Worm (Caenorhabditis elegans) whole organism, late embryonic: ENCODE data around the gene dod-17.
A peak's percentile ranks its signal among the peaks of the same experiment; 100 is the strongest.

Experiments
- C08G9.2 ChIP-seq: sonication (generic microtip); optimal IDR thresholded peaks from 2 replicates; lab custom pipeline; 2016; ENCODE audit warnings: mild to moderate bottlenecking, missing genetic modification characterization, moderate library complexity, missing compliant biosample characterization
- F13H6.1 ChIP-seq: sonication (generic microtip); optimal IDR thresholded peaks from 2 replicates; lab custom pipeline; 2016; ENCODE audit warnings: missing genetic modification characterization, missing compliant biosample characterization
- K09A11.1 ChIP-seq: sonication (generic microtip); optimal IDR thresholded peaks from 2 replicates; lab custom pipeline; 2017; ENCODE audit warnings: antibody characterized with exemption, mild to moderate bottlenecking, missing genetic modification characterization, missing compliant biosample characterization; ENCODE audit not compliant: insufficient read depth
- T23F11.4 ChIP-seq: fragments of 200-800 bp; sonication (Bioruptor generic); optimal IDR thresholded peaks from 2 replicates; lab custom pipeline; 2018; ENCODE audit warnings: mild to moderate bottlenecking, missing genetic modification characterization, missing compliant biosample characterization
- ama-1 ChIP-seq: fragments of 150-350 bp; optimal IDR thresholded peaks from 2 replicates; lab custom pipeline; 2014
- ceh-14 ChIP-seq: sonication (generic microtip); optimal IDR thresholded peaks from 2 replicates; lab custom pipeline; 2016; ENCODE audit warnings: missing genotype, missing genetic modification characterization, missing compliant biosample characterization
- ceh-18 ChIP-seq: sonication (generic microtip); optimal IDR thresholded peaks from 2 replicates; lab custom pipeline; 2016; ENCODE audit warnings: missing genetic modification characterization, missing compliant biosample characterization
- ceh-19 ChIP-seq: fragments of 200-800 bp; sonication (Bioruptor generic); optimal IDR thresholded peaks from 2 replicates; lab custom pipeline; 2018; ENCODE audit warnings: mild to moderate bottlenecking, missing genetic modification characterization, missing compliant biosample characterization
- ceh-22 ChIP-seq: sonication (generic microtip); optimal IDR thresholded peaks from 2 replicates; lab custom pipeline; 2017; ENCODE audit warnings: missing biosample characterization, missing genetic modification characterization
- ceh-30 ChIP-seq: fragments of 150-350 bp; optimal IDR thresholded peaks from 2 replicates; lab custom pipeline; 2014; ENCODE audit warnings: missing biosample characterization, missing genetic modification characterization
- ceh-31 ChIP-seq: sonication (generic microtip); optimal IDR thresholded peaks from 2 replicates; lab custom pipeline; 2016; ENCODE audit warnings: missing genetic modification characterization, missing compliant biosample characterization
- ceh-34 ChIP-seq: sonication (generic microtip); optimal IDR thresholded peaks from 2 replicates; lab custom pipeline; 2016; ENCODE audit warnings: mild to moderate bottlenecking, missing genetic modification characterization, missing compliant biosample characterization
- ceh-6 ChIP-seq: fragments of 200-800 bp; sonication (Bioruptor generic); optimal IDR thresholded peaks from 2 replicates; lab custom pipeline; 2018; ENCODE audit warnings: mild to moderate bottlenecking, missing genetic modification characterization, missing compliant biosample characterization
- che-1 ChIP-seq: sonication (generic microtip); optimal IDR thresholded peaks from 2 replicates; lab custom pipeline; 2016; ENCODE audit warnings: mild to moderate bottlenecking, missing genetic modification characterization, missing compliant biosample characterization
- dmd-4 ChIP-seq: sonication (generic microtip); optimal IDR thresholded peaks from 2 replicates; lab custom pipeline; 2016; ENCODE audit warnings: borderline replicate concordance, missing genetic modification characterization, missing compliant biosample characterization
- elt-4 ChIP-seq: sonication (generic microtip); optimal IDR thresholded peaks from 2 replicates; lab custom pipeline; 2016; ENCODE audit warnings: missing genetic modification characterization, missing compliant biosample characterization
- fax-1 ChIP-seq: sonication (generic microtip); optimal IDR thresholded peaks from 2 replicates; lab custom pipeline; 2016; ENCODE audit warnings: missing genotype, missing genetic modification characterization, missing compliant biosample characterization
- fkh-10 ChIP-seq: fragments of 150-350 bp; optimal IDR thresholded peaks from 2 replicates; lab custom pipeline; 2014; ENCODE audit warnings: missing biosample characterization, missing genetic modification reagents, missing genetic modification characterization
- fkh-6 ChIP-seq: sonication (generic microtip); optimal IDR thresholded peaks from 2 replicates; lab custom pipeline; 2016; ENCODE audit warnings: missing genetic modification characterization, missing compliant biosample characterization
- gmeb-2 ChIP-seq: sonication (generic microtip); optimal IDR thresholded peaks from 2 replicates; lab custom pipeline; 2016; ENCODE audit warnings: missing genetic modification characterization, inconsistent platforms, missing compliant biosample characterization
- hlh-30 ChIP-seq: sonication (generic microtip); optimal IDR thresholded peaks from 2 replicates; lab custom pipeline; 2017; ENCODE audit warnings: antibody characterized with exemption, missing genetic modification characterization, missing compliant biosample characterization; ENCODE audit not compliant: insufficient read depth
- hlh-6 ChIP-seq: sonication (generic microtip); optimal IDR thresholded peaks from 2 replicates; lab custom pipeline; 2016; ENCODE audit warnings: missing genotype, missing genetic modification characterization, missing compliant biosample characterization
- hlh-8 ChIP-seq: sonication (generic microtip); optimal IDR thresholded peaks from 2 replicates; lab custom pipeline; 2016; ENCODE audit warnings: missing genotype, missing genetic modification characterization, missing compliant biosample characterization
- lin-11 ChIP-seq: fragments of 200-800 bp; sonication (Bioruptor generic); optimal IDR thresholded peaks from 2 replicates; lab custom pipeline; 2018; ENCODE audit warnings: mild to moderate bottlenecking, missing genetic modification characterization, missing compliant biosample characterization
- madf-2 ChIP-seq: sonication (generic microtip); optimal IDR thresholded peaks from 2 replicates; lab custom pipeline; 2017; ENCODE audit warnings: missing genetic modification characterization, missing compliant biosample characterization
- nfya-1 ChIP-seq: sonication (generic microtip); optimal IDR thresholded peaks from 2 replicates; lab custom pipeline; 2017; ENCODE audit warnings: missing genetic modification characterization, mild to moderate bottlenecking, missing compliant biosample characterization, antibody characterized with exemption, moderate library complexity
- odd-2 ChIP-seq: sonication (generic microtip); optimal IDR thresholded peaks from 2 replicates; lab custom pipeline; 2017; ENCODE audit warnings: antibody characterized with exemption, mild to moderate bottlenecking, missing genetic modification characterization, missing compliant biosample characterization
- pax-1 ChIP-seq: fragments of 150-350 bp; optimal IDR thresholded peaks from 2 replicates; lab custom pipeline; 2014; ENCODE audit warnings: missing biosample characterization, missing genetic modification characterization
- pha-2 ChIP-seq: sonication (generic microtip); optimal IDR thresholded peaks from 2 replicates; lab custom pipeline; 2017; ENCODE audit warnings: mild to moderate bottlenecking, missing genetic modification characterization, missing compliant biosample characterization
- pqm-1 ChIP-seq: sonication (generic microtip); optimal IDR thresholded peaks from 2 replicates; lab custom pipeline; 2016; ENCODE audit warnings: missing genetic modification characterization, missing compliant biosample characterization
- ref-2 ChIP-seq: sonication (generic microtip); optimal IDR thresholded peaks from 2 replicates; lab custom pipeline; 2016; ENCODE audit warnings: missing genetic modification characterization, missing compliant biosample characterization
- sdc-2 ChIP-seq: sonication (generic microtip); optimal IDR thresholded peaks from 2 replicates; lab custom pipeline; 2016; ENCODE audit warnings: missing genotype, missing genetic modification characterization, missing compliant biosample characterization
- sox-4 ChIP-seq: sonication (generic microtip); optimal IDR thresholded peaks from 2 replicates; lab custom pipeline; 2017; ENCODE audit warnings: mild to moderate bottlenecking, missing genetic modification characterization, inconsistent platforms, missing compliant biosample characterization
- tbx-2 ChIP-seq: sonication (generic microtip); optimal IDR thresholded peaks from 2 replicates; lab custom pipeline; 2016; ENCODE audit warnings: missing genetic modification characterization, missing compliant biosample characterization
- tbx-7 ChIP-seq: sonication (generic microtip); optimal IDR thresholded peaks from 2 replicates; lab custom pipeline; 2016; ENCODE audit warnings: missing genotype, missing genetic modification characterization, missing compliant biosample characterization
- ttx-3 ChIP-seq: sonication (generic microtip); optimal IDR thresholded peaks from 2 replicates; lab custom pipeline; 2016; ENCODE audit warnings: missing genetic modification reagents, missing genetic modification characterization, missing compliant biosample characterization
- unc-42 ChIP-seq: sonication (generic microtip); optimal IDR thresholded peaks from 2 replicates; lab custom pipeline; 2016; ENCODE audit warnings: missing genotype, missing genetic modification characterization, missing compliant biosample characterization
- unc-55 ChIP-seq: sonication (generic microtip); optimal IDR thresholded peaks from 2 replicates; lab custom pipeline; 2017; ENCODE audit warnings: missing biosample characterization, missing genetic modification reagents, missing genetic modification characterization
- unc-86 ChIP-seq: sonication (generic microtip); optimal IDR thresholded peaks from 2 replicates; lab custom pipeline; 2016; ENCODE audit warnings: missing genetic modification characterization, missing compliant biosample characterization
- zip-5 ChIP-seq: sonication (generic microtip); optimal IDR thresholded peaks from 2 replicates; lab custom pipeline; 2016; ENCODE audit warnings: missing genetic modification characterization, missing compliant biosample characterization
- ztf-16 ChIP-seq: sonication (generic microtip); optimal IDR thresholded peaks from 2 replicates; lab custom pipeline; 2017; ENCODE audit warnings: missing genetic modification characterization, missing compliant biosample characterization

dod-17 gene

ce11 chrIV:13015801-13016404 lies 39.8 kb downstream of the dod-17 start:
- no peak for TF ChIP-seq sdc-2 (tag; lab: Kevin White, UChicago)
- TF ChIP-seq ceh-31 (tag; lab: Kevin White, UChicago) = peak; percentile 27
- peak; percentile 6 for TF ChIP-seq hlh-8
- TF ChIP-seq unc-55 (GFP tag; lab: Kevin White, UChicago) = peak; percentile 79
- peak; percentile 56 for TF ChIP-seq unc-42 (tag; lab: Kevin White, UChicago)
- TF ChIP-seq ceh-19 = peak; percentile 5
- TF ChIP-seq tbx-2 (tag; lab: Kevin White, UChicago) = peak; percentile 35
- no peak for TF ChIP-seq ztf-16 (tag; lab: Kevin White, UChicago)

- TF ChIP-seq unc-42 (tag; lab: Kevin White, UChicago) (peak; percentile 82), ceh-30 (tag; lab: Kevin White, UChicago) (no peak), tbx-2 (tag; lab: Kevin White, UChicago) (no peak), nfya-1 (tag; lab: Kevin White, UChicago) (no peak), T23F11.4 (no peak), sox-4 (tag; lab: Kevin White, UChicago) (peak; percentile 16), ceh-18 (tag; lab: Kevin White, UChicago) (no peak), F13H6.1 (no peak), lin-11 (tag; lab: Kevin White, UChicago) (no peak)
- TF ChIP-seq, all 69 proteins: peak for 2
Measured at ce11 chrIV:13016820-13017219, 40.7 kb downstream of the dod-17 start.

- TF ChIP-seq che-1 (tag; lab: Kevin White, UChicago) (no peak), ceh-6 (GFP tag; lab: Kevin White, UChicago) (no peak), madf-2 (tag; lab: Kevin White, UChicago) (no peak), zip-5 (tag; lab: Kevin White, UChicago) (no peak), ztf-16 (tag; lab: Kevin White, UChicago) (no peak), ceh-14 (no peak), K09A11.1 (no peak), tbx-7 (tag; lab: Kevin White, UChicago) (no peak), odd-2 (tag; lab: Kevin White, UChicago) (no peak), ceh-22 (tag; lab: Kevin White, UChicago) (no peak), ref-2 (tag; lab: Kevin White, UChicago) (no peak), pha-2 (tag; lab: Kevin White, UChicago) (no peak)
Measured at ce11 chrIV:13021006-13021405, 44.9 kb downstream of the dod-17 start.

ce11 chrIV:13022892-13023291 lies 46.8 kb downstream of the dod-17 start:
- TF ChIP-seq fax-1 (tag; lab: Kevin White, UChicago) (peak; percentile 57), C08G9.2 (peak; percentile 36), tbx-2 (tag; lab: Kevin White, UChicago) (peak; percentile 21), ceh-18 (tag; lab: Kevin White, UChicago) (no peak), elt-4 (tag; lab: Kevin White, UChicago) (peak; percentile 55), hlh-6 (tag; lab: Kevin White, UChicago) (peak; percentile 54), che-1 (tag; lab: Kevin White, UChicago) (no peak)

ce11 chrIV:13025853-13026343 lies 49.8 kb downstream of the dod-17 start:
- no peak for TF ChIP-seq sdc-2 (tag; lab: Kevin White, UChicago)
- no peak for TF ChIP-seq ceh-34 (tag; lab: Kevin White, UChicago)
- TF ChIP-seq fkh-10 (GFP tag; lab: Kevin White, UChicago) = no peak
- TF ChIP-seq ceh-22 (tag; lab: Kevin White, UChicago) = no peak
- no peak for TF ChIP-seq elt-4 (tag; lab: Kevin White, UChicago)
- no peak for TF ChIP-seq sox-4 (tag; lab: Kevin White, UChicago)
- TF ChIP-seq che-1 (tag; lab: Kevin White, UChicago) = no peak
- TF ChIP-seq pax-1 (tag; lab: Kevin White, UChicago) = no peak
- no peak for TF ChIP-seq tbx-7 (tag; lab: Kevin White, UChicago)
- TF ChIP-seq gmeb-2 = no peak
- no peak for TF ChIP-seq dmd-4
- peak; percentile 20 for TF ChIP-seq ceh-18 (tag; lab: Kevin White, UChicago)
- TF ChIP-seq fkh-6 = peak; percentile 1
- TF ChIP-seq unc-55 (GFP tag; lab: Kevin White, UChicago) = no peak
- TF ChIP-seq hlh-30 (tag; lab: Kevin White, UChicago) = no peak
- TF ChIP-seq K09A11.1 = no peak
- no peak for TF ChIP-seq ttx-3 (tag; lab: Kevin White, UChicago)
- TF ChIP-seq ceh-19 = peak; percentile 33
- TF ChIP-seq lin-11 (tag; lab: Kevin White, UChicago) = no peak
- no peak for TF ChIP-seq odd-2 (tag; lab: Kevin White, UChicago)
- no peak for TF ChIP-seq ama-1
- TF ChIP-seq unc-86 (tag; lab: Kevin White, UChicago) = no peak
- TF ChIP-seq fax-1 (tag; lab: Kevin White, UChicago) = peak; percentile 2
- no peak for TF ChIP-seq pqm-1 (tag; lab: Kevin White, UChicago)
- TF ChIP-seq ceh-30 (tag; lab: Kevin White, UChicago) = no peak
- peak; percentile 36 for TF ChIP-seq ceh-31 (tag; lab: Kevin White, UChicago)
